Fruit fly (Drosophila melanogaster): ENCODE data around the gene CG4949.

DNA sequence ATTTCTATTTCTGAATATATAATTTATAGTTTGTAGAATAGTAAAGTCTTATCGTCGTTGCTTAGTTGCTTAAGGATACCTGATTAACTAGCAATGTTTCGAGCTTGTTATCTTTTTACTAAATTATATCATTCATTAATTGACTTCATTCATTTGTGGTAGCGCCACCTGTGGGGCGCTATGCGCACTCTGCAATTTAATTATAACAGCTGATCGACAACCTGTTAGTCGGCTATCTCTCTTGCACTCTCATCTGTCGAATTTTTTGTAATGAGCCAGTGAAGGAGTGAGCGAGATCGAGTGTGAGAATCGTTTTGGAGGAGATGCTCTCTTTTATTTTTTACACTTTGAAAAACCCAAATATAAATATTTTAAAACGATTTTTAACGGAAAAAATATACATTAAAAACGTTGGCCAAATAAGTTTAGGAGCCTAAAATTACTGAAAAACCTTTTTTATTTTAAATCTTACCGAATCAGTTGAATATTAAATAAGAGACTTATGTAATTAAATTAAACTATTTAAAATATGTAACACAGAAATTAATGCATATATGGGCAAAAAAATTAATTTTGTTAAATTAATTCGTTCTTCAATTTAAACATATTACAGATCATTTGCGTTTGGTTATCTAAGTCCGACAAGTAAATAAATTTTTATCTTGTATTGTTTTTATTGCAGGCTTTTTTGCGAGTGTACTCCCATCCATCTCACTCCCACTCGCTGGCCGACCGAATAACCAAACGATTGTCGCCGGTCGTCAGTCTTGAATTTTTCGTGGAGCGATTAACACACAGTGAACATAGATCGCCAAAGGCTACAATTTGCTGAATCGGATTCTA is 12.6 kb downstream of the CG4949 start, which contains the start of the genes CG16700 and CG4991:
- TF ChIP-seq CG15710 (tag; optimal IDR thresholded peaks at IDR 0.05) (peak; percentile 72), CG14655 (GFP tag; optimal IDR thresholded peaks at IDR 0.05) (peak; percentile 75), CG17806 (tag; optimal IDR thresholded peaks at IDR 0.05) (peak; percentile 57), EcR (GFP tag; optimal IDR thresholded peaks at IDR 0.05) (no peak), CG10348 (GFP tag; IDR thresholded peaks at IDR 0.05) (no peak), Ets98B (GFP tag; IDR thresholded peaks at IDR 0.05) (no peak), D1 (tag; optimal IDR thresholded peaks at IDR 0.05) (peak; percentile 49), rn (GFP tag; IDR thresholded peaks at IDR 0.05) (no peak), Pif1A (GFP tag; optimal IDR thresholded peaks at IDR 0.05) (peak; percentile 9), Pif1B (GFP tag; optimal IDR thresholded peaks at IDR 0.05) (peak; percentile 45), CG13204 (GFP tag; optimal IDR thresholded peaks at IDR 0.05) (peak; percentile 12)
